Worm (Caenorhabditis elegans) whole organism, L1 larva: ENCODE results near the gene svop-1.

Experiments used
- ceh-63 ChIP-seq: fragments of 200-800 bp; sonication (Bioruptor generic); optimal IDR thresholded peaks from 2 replicates; lab custom pipeline; 2018; ENCODE audit warnings: mild to moderate bottlenecking, missing genetic modification characterization, missing compliant biosample characterization
- efl-1 ChIP-seq, 4 experiments: fragments of 150-350 bp; optimal IDR thresholded peaks in 3 of 4; peaks in 1 of 4; 1 replicate in 1 of 4; 2 replicates in 3 of 4; lab custom pipeline; 2014; ENCODE audit warnings: missing biosample characterization in 2 of 4, missing genetic modification characterization in 2 of 4, missing genetic modification reagents in 2 of 4
- egl-13 ChIP-seq: sonication (generic microtip); optimal IDR thresholded peaks from 2 replicates; lab custom pipeline; 2016; ENCODE audit warnings: missing genotype, missing genetic modification reagents, missing genetic modification characterization, missing compliant biosample characterization
- fkh-10 ChIP-seq: sonication (generic microtip); optimal IDR thresholded peaks from 2 replicates; lab custom pipeline; 2017; ENCODE audit warnings: missing biosample characterization, missing genetic modification reagents, missing genetic modification characterization
- fos-1 ChIP-seq: fragments of 150-350 bp; optimal IDR thresholded peaks from 2 replicates; lab custom pipeline; 2014; ENCODE audit warnings: missing biosample characterization, missing genetic modification characterization
- nhr-11 ChIP-seq: fragments of 150-350 bp; optimal IDR thresholded peaks from 2 replicates; lab custom pipeline; 2014; ENCODE audit warnings: missing biosample characterization, missing genetic modification characterization
- nhr-12 ChIP-seq: sonication (generic microtip); optimal IDR thresholded peaks from 2 replicates; lab custom pipeline; 2017; ENCODE audit warnings: missing biosample characterization, missing genetic modification characterization
- nhr-237 ChIP-seq: fragments of 150-350 bp; optimal IDR thresholded peaks from 2 replicates; lab custom pipeline; 2014; ENCODE audit warnings: missing biosample characterization, missing genetic modification characterization
- nhr-76 ChIP-seq: sonication (generic microtip); optimal IDR thresholded peaks from 2 replicates; lab custom pipeline; 2017; ENCODE audit warnings: missing biosample characterization, missing genetic modification characterization
- nhr-77 ChIP-seq: fragments of 150-350 bp; optimal IDR thresholded peaks from 2 replicates; lab custom pipeline; 2014; ENCODE audit warnings: missing biosample characterization, missing genetic modification characterization
- rnt-1 ChIP-seq: sonication (generic microtip); optimal IDR thresholded peaks from 2 replicates; lab custom pipeline; 2016; ENCODE audit warnings: mild to moderate bottlenecking, missing genetic modification characterization, moderate library complexity, missing compliant biosample characterization
- skn-1 ChIP-seq: fragments of 150-350 bp; optimal IDR thresholded peaks from 2 replicates; lab custom pipeline; 2014; ENCODE audit warnings: missing biosample characterization, missing genetic modification characterization
- unc-62 ChIP-seq: fragments of 150-350 bp; optimal IDR thresholded peaks from 2 replicates; lab custom pipeline; 2014; ENCODE audit warnings: missing biosample characterization, missing genetic modification reagents, missing genetic modification characterization
- unc-86 ChIP-seq: sonication (generic microtip); optimal IDR thresholded peaks from 2 replicates; lab custom pipeline; 2016; ENCODE audit warnings: missing genetic modification characterization, missing compliant biosample characterization

ce11 chrIII:8923937-8924336, 38.6 kb upstream of the svop-1 start, which contains the start of gene ZK637.12:
- no peak for TF ChIP-seq nhr-76
- TF ChIP-seq skn-1, result no peak
- no peak for TF ChIP-seq unc-86 (tag; lab: Kevin White, UChicago)
- TF ChIP-seq fkh-10 (GFP tag; lab: Kevin White, UChicago), result no peak
- no peak for TF ChIP-seq nhr-11 (tag; lab: Kevin White, UChicago)
- no peak for TF ChIP-seq fos-1 (tag; lab: Kevin White, UChicago)
- no peak for TF ChIP-seq rnt-1 (tag; lab: Kevin White, UChicago)
- no peak for TF ChIP-seq nhr-12
- no peak for TF ChIP-seq nhr-237 (tag; lab: Kevin White, UChicago)
- TF ChIP-seq efl-1 (optimal IDR thresholded peaks at IDR 0.05; lab: Kevin White, UChicago), result no peak
- TF ChIP-seq efl-1 (GFP tag; optimal IDR thresholded peaks at IDR 0.05 in 1 of 2; lab: Kevin White, UChicago), result no peak
- TF ChIP-seq ceh-63 (GFP tag; lab: Kevin White, UChicago), result no peak
- no peak for TF ChIP-seq egl-13 (tag; lab: Kevin White, UChicago)
- no peak for TF ChIP-seq nhr-77 (tag; lab: Kevin White, UChicago)
- no peak for TF ChIP-seq unc-62
